Worm (Caenorhabditis elegans): ENCODE measurements around the gene srw-12.

srw-12 gene

DNA sequence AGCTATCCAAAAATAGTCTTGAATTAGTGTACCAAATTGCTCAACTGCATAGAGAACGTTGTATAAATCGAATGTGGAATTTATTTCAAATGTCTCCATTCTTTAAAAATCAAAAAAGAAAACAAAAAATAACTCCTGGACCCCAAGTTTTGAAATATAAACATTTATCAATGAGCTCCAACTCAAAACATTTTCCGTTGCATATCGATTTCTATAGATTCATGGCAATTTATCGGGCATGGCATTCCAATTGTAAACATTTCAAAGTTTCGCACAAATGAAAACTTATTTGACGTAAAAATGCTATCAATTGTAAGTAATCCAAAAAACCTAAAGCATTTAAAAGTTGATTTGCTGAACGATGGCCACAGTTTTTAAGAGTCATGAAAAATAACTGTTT lies at the start of gene srw-12:
TSS of gene srw-12 (minus strand) at position 101 of the 400 bp plus-strand sequence.
- no peak for TF ChIP-seq hlh-4 (tag; optimal IDR thresholded peaks at IDR 0.05)
- no peak for TF ChIP-seq nhr-237 (tag; optimal IDR thresholded peaks at IDR 0.05)
- TF ChIP-seq lin-14 (GFP tag; optimal IDR thresholded peaks at IDR 0.05), result no peak
- TF ChIP-seq C04F5.9 (tag; optimal IDR thresholded peaks at IDR 0.05), result no peak
- no peak for TF ChIP-seq Y116A8C.19 (tag; optimal IDR thresholded peaks at IDR 0.05; ENCODE audit: borderline replicate concordance)
- TF ChIP-seq efl-1 (optimal IDR thresholded peaks at IDR 0.05), result no peak
- no peak for TF ChIP-seq efl-1 (GFP tag; optimal IDR thresholded peaks at IDR 0.05 in 1 of 2)
- TF ChIP-seq dpl-1 (GFP tag; optimal IDR thresholded peaks at IDR 0.05), result no peak
- no peak for TF ChIP-seq aha-1 (tag; optimal IDR thresholded peaks at IDR 0.05)

ce11 chrV:15287856-15288255 lies 49.4 kb upstream of the srw-12 start, which contains the start of gene cyp-34A1:
Gene cyp-34A1, minus strand, starts transcription at chrV:15287956.
- TF ChIP-seq tbx-2 (tag; optimal IDR thresholded peaks at IDR 0.05) (no peak), nhr-12 (tag; optimal IDR thresholded peaks at IDR 0.05) (no peak), irx-1 (tag; optimal IDR thresholded peaks at IDR 0.05) (no peak), aha-1 (tag; optimal IDR thresholded peaks at IDR 0.05) (no peak), lin-15B (tag; optimal IDR thresholded peaks at IDR 0.05) (no peak), snu-23 (GFP tag; optimal IDR thresholded peaks at IDR 0.05) (no peak), vab-15 (tag; optimal IDR thresholded peaks at IDR 0.05) (no peak), nhr-76 (tag; optimal IDR thresholded peaks at IDR 0.05) (no peak), egl-27 (tag; optimal IDR thresholded peaks at IDR 0.05) (no peak), elt-2 (tag; optimal IDR thresholded peaks at IDR 0.05) (no peak), ces-1 (GFP tag; optimal IDR thresholded peaks at IDR 0.05) (no peak), unc-30 (tag; optimal IDR thresholded peaks at IDR 0.05) (no peak), lir-3 (tag; optimal IDR thresholded peaks at IDR 0.05; ENCODE audit: poor library complexity) (no peak), alr-1 (tag; optimal IDR thresholded peaks at IDR 0.05; ENCODE audit: borderline replicate concordance) (no peak), nhr-90 (tag; optimal IDR thresholded peaks at IDR 0.05; ENCODE audit: poor library complexity) (no peak), hlh-4 (tag; optimal IDR thresholded peaks at IDR 0.05) (no peak)

DNA sequence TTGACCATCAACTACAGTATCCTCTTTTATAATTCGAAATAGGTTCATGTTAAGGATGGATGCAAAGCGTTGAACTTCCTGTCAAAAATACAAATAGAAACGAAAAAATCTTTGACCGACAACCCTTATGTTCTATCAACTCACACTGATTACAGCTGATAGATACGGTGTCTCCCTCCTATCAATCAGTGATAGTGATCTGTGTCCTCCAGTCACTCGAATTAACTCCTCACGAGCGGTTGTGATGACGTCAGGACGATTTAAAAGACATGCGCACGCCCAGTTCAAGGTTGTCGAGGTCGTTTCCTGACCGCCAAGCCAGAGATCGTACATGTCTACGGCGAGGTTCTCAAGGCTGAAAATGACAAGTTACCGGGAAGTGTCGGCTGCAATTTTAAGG lies 47.5 kb upstream of the srw-12 start:
- TF ChIP-seq unc-30 (tag; optimal IDR thresholded peaks at IDR 0.05), result no peak
- peak; percentile 83 for TF ChIP-seq nhr-85 (tag)
- TF ChIP-seq nhr-47 (tag; optimal IDR thresholded peaks at IDR 0.05), result no peak
- TF ChIP-seq pqm-1 (tag; optimal IDR thresholded peaks at IDR 0.05), result no peak
- no peak for TF ChIP-seq tbx-2 (tag; optimal IDR thresholded peaks at IDR 0.05)
- TF ChIP-seq nhr-20 (tag; optimal IDR thresholded peaks at IDR 0.05), result peak; percentile 42
- no peak for TF ChIP-seq efl-1 (optimal IDR thresholded peaks at IDR 0.05)
- peak in 1 of 2 experiments; percentile 88 for TF ChIP-seq efl-1 (GFP tag; optimal IDR thresholded peaks at IDR 0.05 in 1 of 2)
- TF ChIP-seq mep-1 (tag; optimal IDR thresholded peaks at IDR 0.05), result no peak
- peak; percentile 28 to 88 (median 78) for TF ChIP-seq elt-3 (tag; optimal IDR thresholded peaks at IDR 0.05)

DNA sequence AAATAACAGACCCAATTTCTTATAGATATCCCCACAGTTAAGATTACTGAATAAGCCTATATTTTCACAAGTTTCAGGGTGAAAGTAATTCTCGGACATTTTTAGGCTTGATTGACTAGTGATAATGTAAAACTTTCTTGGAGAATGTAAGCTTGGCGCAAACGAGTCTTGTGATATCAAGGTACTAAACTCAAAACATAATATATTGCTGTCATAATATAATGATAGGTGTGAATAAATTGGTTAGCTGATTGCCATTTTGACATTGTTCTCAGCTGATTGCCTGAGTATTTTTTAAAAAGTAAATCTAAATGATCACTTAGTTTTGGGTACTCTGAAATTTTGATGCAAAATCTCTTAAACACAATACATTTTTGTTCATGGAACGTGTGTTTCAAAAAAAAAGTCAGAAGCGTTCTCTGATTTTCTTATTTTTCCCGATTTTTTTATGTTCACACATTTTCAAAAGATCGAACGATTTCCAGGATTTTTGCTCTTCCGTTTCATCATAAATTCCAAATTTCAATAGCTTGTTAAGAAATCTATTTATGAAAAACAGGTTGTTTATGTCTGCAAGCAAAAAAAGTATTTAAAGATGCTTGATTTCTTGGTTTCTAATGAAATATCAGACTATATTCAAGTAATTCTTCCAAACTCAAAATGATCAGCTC lies 43.0 kb upstream of the srw-12 start, which contains the start of the genes srw-19 and srx-51:
TSS of gene srw-19 (minus strand) at position 101 of the 671 bp plus-strand sequence.
TSS of gene srx-51 (plus strand) at position 621 of the 671 bp plus-strand sequence.
- TF ChIP-seq aha-1 (tag; optimal IDR thresholded peaks at IDR 0.05) (no peak), snu-23 (GFP tag; optimal IDR thresholded peaks at IDR 0.05) (no peak), aly-2 (tag; optimal IDR thresholded peaks at IDR 0.05) (no peak), ceh-90 (tag; optimal IDR thresholded peaks at IDR 0.05) (no peak), efl-1 (optimal IDR thresholded peaks at IDR 0.05) (no peak), efl-1 (GFP tag; optimal IDR thresholded peaks at IDR 0.05 in 1 of 2) (no peak), skn-1 (tag; optimal IDR thresholded peaks at IDR 0.05) (no peak), unc-130 (tag; optimal IDR thresholded peaks at IDR 0.05) (no peak), pqm-1 (tag; optimal IDR thresholded peaks at IDR 0.05) (no peak), irx-1 (tag; optimal IDR thresholded peaks at IDR 0.05) (no peak), F16B12.6 (tag; optimal IDR thresholded peaks at IDR 0.05) (no peak), mab-9 (GFP tag; IDR thresholded peaks at IDR 0.05) (no peak), ces-1 (GFP tag; optimal IDR thresholded peaks at IDR 0.05) (no peak), nhr-77 (tag; optimal IDR thresholded peaks at IDR 0.05) (no peak), ztf-11 (tag; optimal IDR thresholded peaks at IDR 0.05) (no peak), pax-3 (tag; optimal IDR thresholded peaks at IDR 0.05) (no peak), unc-98 (GFP tag; IDR thresholded peaks at IDR 0.05) (no peak), nhr-90 (tag; optimal IDR thresholded peaks at IDR 0.05; ENCODE audit: poor library complexity) (no peak), fkh-4 (tag; optimal IDR thresholded peaks at IDR 0.05; ENCODE audit: borderline replicate concordance) (no peak), elt-3 (tag; optimal IDR thresholded peaks at IDR 0.05) (no peak)
